Fruit fly (Drosophila melanogaster): Measurements from ENCODE around the gene RPA1.

- TF ChIP-seq tj (GFP tag; optimal IDR thresholded peaks at IDR 0.05) (no peak), CG5204 (GFP tag; optimal IDR thresholded peaks at IDR 0.05) (no peak), toe (GFP tag; optimal IDR thresholded peaks at IDR 0.05) (no peak), CG7045 (GFP tag; optimal IDR thresholded peaks at IDR 0.05) (no peak)
Measured at dm6 chr3R:8227344-8227743, 36.9 kb downstream of the RPA1 start.

Measured in whole organism, adult.